Fruit fly (Drosophila melanogaster) whole organism, prepupa: ENCODE results near the gene Act88F.

Experiments
- Blimp-1 ChIP-seq: fragments of 200-800 bp; sonication (Bioruptor generic); optimal IDR thresholded peaks from 3 replicates; lab custom pipeline; 2017; ENCODE audit warnings: missing biosample characterization, missing genetic modification characterization, mild to moderate bottlenecking, moderate library complexity, missing genetic modification reagents
- CG6854 ChIP-seq: fragments of 200-800 bp; sonication (Bioruptor generic); optimal IDR thresholded peaks from 2 replicates; lab custom pipeline; 2017; ENCODE audit warnings: missing biosample characterization, mild to moderate bottlenecking, missing genetic modification characterization
- CG9139 ChIP-seq: fragments of 200-800 bp; sonication (Bioruptor generic); optimal IDR thresholded peaks from 3 replicates; lab custom pipeline; 2017; ENCODE audit warnings: missing biosample characterization, mild to moderate bottlenecking, missing genetic modification characterization
- Sox102F ChIP-seq: fragments of 200-800 bp; sonication (Bioruptor generic); optimal IDR thresholded peaks from 2 replicates; lab custom pipeline; 2016; ENCODE audit warnings: missing biosample characterization, mild to moderate bottlenecking, missing genetic modification characterization

DNA sequence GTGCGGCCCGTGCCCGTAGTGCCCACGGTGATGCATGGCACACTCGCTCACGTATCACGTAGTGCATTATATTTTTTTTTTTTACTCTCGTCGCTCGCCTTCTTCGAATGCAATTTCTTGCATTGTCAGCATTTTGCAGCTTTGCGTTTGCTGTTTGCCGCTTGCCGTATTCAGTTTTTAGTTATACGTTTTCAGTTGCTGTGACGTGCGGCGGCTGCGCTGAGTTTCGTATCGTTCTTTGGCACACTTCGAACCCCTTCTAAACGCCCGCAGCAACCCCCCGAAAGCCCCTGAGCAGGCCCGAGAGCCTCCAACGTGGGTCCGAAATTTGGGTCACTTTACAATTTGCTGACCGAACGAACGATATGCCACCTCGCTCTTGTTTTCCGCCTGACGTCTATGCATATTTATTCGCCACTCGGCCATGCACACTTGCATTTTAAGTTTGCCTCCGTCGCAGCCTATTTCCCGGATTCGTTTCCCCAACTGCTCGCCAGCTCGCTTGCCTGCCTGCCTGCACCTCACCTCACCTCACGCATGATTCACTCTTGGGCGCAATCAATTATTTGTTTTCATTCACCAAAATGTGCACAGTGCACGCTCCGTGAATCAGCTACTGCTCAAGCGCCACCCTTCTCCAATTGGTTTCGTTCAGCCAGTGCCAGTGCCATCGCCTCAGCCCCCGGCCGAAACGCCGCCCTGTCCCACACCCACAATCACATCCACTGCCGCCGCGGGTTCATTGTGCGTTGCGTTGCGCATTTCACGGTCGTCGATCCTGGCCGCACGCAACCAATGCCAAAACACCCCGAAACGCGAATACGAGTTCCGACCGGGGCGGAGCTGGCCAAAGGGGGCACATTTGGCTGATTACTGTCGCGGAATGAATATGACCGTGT is 28.8 kb upstream of the Act88F start:
- TF ChIP-seq Sox102F (GFP tag; lab: Kevin White, UChicago) (no peak), Blimp-1 (no peak), CG6854 (peak; percentile 30), CG9139 (GFP tag; lab: Kevin White, UChicago) (no peak)
